Fruit fly (Drosophila melanogaster) whole organism, embryonic: ENCODE data around the gene CG43731.

Experiments used
- BEAF-32 ChIP-seq: fragments of 200-800 bp; sonication (Bioruptor generic); optimal IDR thresholded peaks from 3 replicates; lab custom pipeline; 2017; ENCODE audit warnings: missing biosample characterization, missing genetic modification characterization, mild to moderate bottlenecking, moderate library complexity, missing genetic modification reagents
- CG11723 ChIP-seq: fragments of 200-800 bp; sonication (Bioruptor generic); optimal IDR thresholded peaks from 2 replicates; lab custom pipeline; 2017; ENCODE audit warnings: missing biosample characterization, mild to moderate bottlenecking, missing genetic modification characterization
- CG12155 ChIP-seq: fragments of 200-800 bp; sonication (Bioruptor generic); optimal IDR thresholded peaks from 3 replicates; lab custom pipeline; 2016; ENCODE audit warnings: missing biosample characterization, missing genetic modification characterization
- CG13424 ChIP-seq: fragments of 200-800 bp; sonication (Bioruptor generic); optimal IDR thresholded peaks from 2 replicates; lab custom pipeline; 2019; ENCODE audit warnings: missing biosample characterization, mild to moderate bottlenecking, missing genetic modification characterization, moderate library complexity
- CG15011 ChIP-seq: fragments of 200-800 bp; sonication (Bioruptor generic); optimal IDR thresholded peaks from 3 replicates; lab custom pipeline; 2018; ENCODE audit warnings: missing biosample characterization, mild to moderate bottlenecking, missing genetic modification characterization
- CG16779 ChIP-seq: fragments of 200-800 bp; sonication (Bioruptor generic); IDR thresholded peaks from 2 replicates; pipeline ENCODE4 v1.3.6; 2022; ENCODE audit warnings: missing biosample characterization, missing genetic modification characterization
- CG16815 ChIP-seq: fragments of 200-800 bp; sonication (Bioruptor generic); optimal IDR thresholded peaks from 3 replicates; lab custom pipeline; 2017; ENCODE audit warnings: missing biosample characterization, mild to moderate bottlenecking, missing genetic modification characterization
- CG17186 ChIP-seq: fragments of 200-800 bp; sonication (Bioruptor generic); optimal IDR thresholded peaks from 3 replicates; lab custom pipeline; 2017; ENCODE audit warnings: missing biosample characterization, missing genetic modification reagents, missing genetic modification characterization
- CG17359 ChIP-seq: fragments of 200-800 bp; sonication (Bioruptor generic); optimal IDR thresholded peaks from 3 replicates; lab custom pipeline; 2018; ENCODE audit warnings: missing biosample characterization, mild to moderate bottlenecking, missing genetic modification characterization, moderate library complexity
- CG2875 ChIP-seq: fragments of 200-800 bp; sonication (Bioruptor generic); optimal IDR thresholded peaks from 2 replicates; lab custom pipeline; 2017; ENCODE audit warnings: missing biosample characterization, mild to moderate bottlenecking, missing genetic modification characterization, missing genetic modification reagents
- CG31441 ChIP-seq: fragments of 200-800 bp; sonication (Bioruptor generic); IDR thresholded peaks from 2 replicates; pipeline ENCODE4 v1.3.6; 2022; ENCODE audit warnings: missing biosample characterization, missing genetic modification characterization
- CG3281 ChIP-seq: fragments of 200-800 bp; sonication (Bioruptor generic); optimal IDR thresholded peaks from 3 replicates; lab custom pipeline; 2017; ENCODE audit warnings: missing biosample characterization, mild to moderate bottlenecking, missing genetic modification characterization
- CG7372 ChIP-seq: fragments of 200-800 bp; sonication (Bioruptor generic); IDR thresholded peaks from 2 replicates; pipeline ENCODE4 v1.3.6; 2022; ENCODE audit warnings: missing biosample characterization, missing genetic modification characterization
- CG7928 ChIP-seq: fragments of 200-800 bp; sonication (Bioruptor generic); optimal IDR thresholded peaks from 2 replicates; lab custom pipeline; 2017; ENCODE audit warnings: missing biosample characterization, mild to moderate bottlenecking, missing genetic modification characterization
- CG9215 ChIP-seq: fragments of 200-800 bp; sonication (Bioruptor generic); IDR thresholded peaks from 2 replicates; pipeline ENCODE4 v1.3.6; 2022; ENCODE audit warnings: missing biosample characterization, missing genetic modification characterization
- D ChIP-seq, 2 experiments: fragments of 200-800 bp in 1 of 2; fragments of >200 bp in 1 of 2; sonication (Bioruptor generic) in 1 of 2; optimal IDR thresholded peaks; 2 replicates in 1 of 2; 3 replicates in 1 of 2; lab custom pipeline; 2017; ENCODE audit warnings: mild to moderate bottlenecking in 1 of 2, missing biosample characterization in 1 of 2, missing genetic modification characterization in 1 of 2, missing genetic modification reagents in 1 of 2
- E2f1 ChIP-seq: fragments of 200-800 bp; sonication (Bioruptor generic); IDR thresholded peaks from 2 replicates; pipeline ENCODE4 v1.3.6; 2022; ENCODE audit warnings: missing biosample characterization, missing genetic modification characterization
- Elba2 ChIP-seq: fragments of 200-800 bp; sonication (Bioruptor generic); optimal IDR thresholded peaks from 3 replicates; lab custom pipeline; 2016; ENCODE audit warnings: missing biosample characterization, missing genetic modification characterization
- HmgD ChIP-seq: fragments of 200-800 bp; sonication (Bioruptor generic); optimal IDR thresholded peaks from 3 replicates; lab custom pipeline; 2016; ENCODE audit warnings: missing biosample characterization, missing genetic modification characterization
- Hmx ChIP-seq: fragments of 200-800 bp; sonication (Bioruptor generic); optimal IDR thresholded peaks from 2 replicates; lab custom pipeline; 2016; ENCODE audit warnings: missing biosample characterization, missing genetic modification characterization
- MTF-1 ChIP-seq: fragments of 200-800 bp; sonication (Bioruptor generic); optimal IDR thresholded peaks from 2 replicates; lab custom pipeline; 2018; ENCODE audit warnings: missing biosample characterization, mild to moderate bottlenecking, missing genetic modification characterization, borderline replicate concordance
- NC2α ChIP-seq: fragments of 200-800 bp; sonication (Bioruptor generic); optimal IDR thresholded peaks from 2 replicates; lab custom pipeline; 2016; ENCODE audit warnings: missing biosample characterization, missing genetic modification characterization
- Oli ChIP-seq: fragments of 200-800 bp; sonication (Bioruptor generic); optimal IDR thresholded peaks from 2 replicates; lab custom pipeline; 2018; ENCODE audit warnings: missing biosample characterization, mild to moderate bottlenecking, missing genetic modification characterization, moderate library complexity
- Rfx ChIP-seq: fragments of 200-800 bp; sonication (Bioruptor generic); IDR thresholded peaks from 2 replicates; pipeline ENCODE4 v1.3.6; 2022; ENCODE audit warnings: missing biosample characterization, missing genetic modification characterization
- Ssrp ChIP-seq: fragments of 200-800 bp; sonication (Bioruptor generic); optimal IDR thresholded peaks from 2 replicates; lab custom pipeline; 2018; ENCODE audit warnings: missing biosample characterization, mild to moderate bottlenecking, missing genetic modification characterization, moderate library complexity
- Tbp ChIP-seq: fragments of >200 bp; optimal IDR thresholded peaks from 2 replicates; lab custom pipeline; 2018; ENCODE audit warnings: missing biosample characterization, missing genetic modification characterization
- Vsx1 ChIP-seq: fragments of 200-800 bp; sonication (Bioruptor generic); optimal IDR thresholded peaks from 2 replicates; lab custom pipeline; 2017; ENCODE audit warnings: missing biosample characterization, mild to moderate bottlenecking, missing genetic modification characterization, missing genetic modification reagents
- ab ChIP-seq: fragments of 200-800 bp; sonication (Bioruptor generic); optimal IDR thresholded peaks from 2 replicates; lab custom pipeline; 2016; ENCODE audit warnings: missing biosample characterization, missing genetic modification characterization
- az2 ChIP-seq: fragments of 200-800 bp; sonication (Bioruptor generic); optimal IDR thresholded peaks from 3 replicates; lab custom pipeline; 2016; ENCODE audit warnings: missing biosample characterization, missing genetic modification characterization
- bowl ChIP-seq: fragments of 200-800 bp; sonication (Bioruptor generic); IDR thresholded peaks from 2 replicates; pipeline ENCODE4 v1.3.6; 2022; ENCODE audit warnings: missing biosample characterization, missing genetic modification characterization
- emc ChIP-seq: fragments of 200-800 bp; sonication (Bioruptor generic); optimal IDR thresholded peaks from 2 replicates; lab custom pipeline; 2016; ENCODE audit warnings: missing biosample characterization, missing genetic modification characterization
- gcm2 ChIP-seq: fragments of 200-800 bp; sonication (Bioruptor generic); optimal IDR thresholded peaks from 2 replicates; lab custom pipeline; 2016; ENCODE audit warnings: missing biosample characterization, missing genetic modification characterization
- gfzf ChIP-seq: fragments of 200-800 bp; sonication (Bioruptor generic); optimal IDR thresholded peaks from 2 replicates; lab custom pipeline; 2016; ENCODE audit warnings: missing biosample characterization, mild to moderate bottlenecking, missing genetic modification characterization, moderate library complexity
- grn ChIP-seq: fragments of 200-800 bp; sonication (Bioruptor generic); optimal IDR thresholded peaks from 3 replicates; lab custom pipeline; 2017; ENCODE audit warnings: missing biosample characterization, missing genetic modification characterization
- hkb ChIP-seq, 2 experiments: fragments of 200-800 bp in 1 of 2; fragments of >200 bp in 1 of 2; sonication (Bioruptor generic) in 1 of 2; IDR thresholded peaks in 1 of 2; optimal IDR thresholded peaks in 1 of 2; 2 replicates each; pipeline versions ENCODE4 v1.3.6 to Lab custom; 2017 to 2022; ENCODE audit warnings: missing biosample characterization in 1 of 2, missing genetic modification characterization in 1 of 2
- klu ChIP-seq: fragments of 200-800 bp; sonication (Bioruptor generic); IDR thresholded peaks from 2 replicates; pipeline ENCODE4 v1.3.6; 2022; ENCODE audit warnings: missing biosample characterization, missing genetic modification characterization
- lab ChIP-seq: fragments of 200-800 bp; sonication (Bioruptor generic); optimal IDR thresholded peaks from 3 replicates; lab custom pipeline; 2017; ENCODE audit warnings: missing biosample characterization, missing genetic modification characterization, mild to moderate bottlenecking, moderate library complexity, missing genetic modification reagents
- lbe ChIP-seq: fragments of 200-800 bp; sonication (Bioruptor generic); optimal IDR thresholded peaks from 2 replicates; lab custom pipeline; 2016; ENCODE audit warnings: missing biosample characterization, mild to moderate bottlenecking, missing genetic modification characterization
- maf-S ChIP-seq: fragments of 200-800 bp; sonication (Bioruptor generic); optimal IDR thresholded peaks from 2 replicates; lab custom pipeline; 2016; ENCODE audit warnings: missing biosample characterization, missing genetic modification characterization
- nerfin-2 ChIP-seq: fragments of 200-800 bp; sonication (Bioruptor generic); IDR thresholded peaks from 2 replicates; pipeline ENCODE4 v1.3.6; 2022; ENCODE audit warnings: missing biosample characterization, missing genetic modification characterization; ENCODE audit not compliant: partially characterized antibody
- ro ChIP-seq: fragments of 200-800 bp; sonication (Bioruptor generic); IDR thresholded peaks from 2 replicates; pipeline ENCODE4 v1.3.6; 2022; ENCODE audit warnings: missing biosample characterization, missing genetic modification characterization
- run ChIP-seq: fragments of 200-800 bp; sonication (Bioruptor generic); optimal IDR thresholded peaks from 3 replicates; lab custom pipeline; 2018; ENCODE audit warnings: missing biosample characterization, mild to moderate bottlenecking, missing genetic modification characterization
- salm ChIP-seq: fragments of 200-800 bp; sonication (Bioruptor generic); optimal IDR thresholded peaks from 2 replicates; lab custom pipeline; 2018; ENCODE audit warnings: missing biosample characterization, mild to moderate bottlenecking, missing genetic modification characterization
- schlank ChIP-seq: fragments of 200-800 bp; sonication (Bioruptor generic); optimal IDR thresholded peaks from 2 replicates; lab custom pipeline; 2018; ENCODE audit warnings: missing biosample characterization, mild to moderate bottlenecking, missing genetic modification characterization
- sd ChIP-seq: fragments of 200-800 bp; sonication (Bioruptor generic); optimal IDR thresholded peaks from 3 replicates; lab custom pipeline; 2018; ENCODE audit warnings: missing biosample characterization, mild to moderate bottlenecking, missing genetic modification characterization, moderate library complexity
- so ChIP-seq: fragments of 200-800 bp; sonication (Bioruptor generic); IDR thresholded peaks from 3 replicates; pipeline ENCODE4 v1.3.6; 2022; ENCODE audit warnings: missing biosample characterization, missing genetic modification characterization
- tll ChIP-seq, 2 experiments: fragments of 200-800 bp in 1 of 2; fragments of >200 bp in 1 of 2; sonication (Bioruptor generic) in 1 of 2; optimal IDR thresholded peaks; 2 replicates each; lab custom pipeline; 2017 to 2019; ENCODE audit warnings: missing biosample characterization in 2 of 2, missing genetic modification characterization in 2 of 2, mild to moderate bottlenecking in 1 of 2, moderate library complexity in 1 of 2
- trem ChIP-seq: fragments of 200-800 bp; optimal IDR thresholded peaks from 3 replicates; lab custom pipeline; 2019; ENCODE audit warnings: missing biosample characterization, mild to moderate bottlenecking, missing genetic modification characterization, moderate library complexity
- wek ChIP-seq: fragments of 200-800 bp; sonication (Bioruptor generic); optimal IDR thresholded peaks from 3 replicates; lab custom pipeline; 2018; ENCODE audit warnings: missing biosample characterization, mild to moderate bottlenecking, missing genetic modification characterization, moderate library complexity

Gene CG43731

DNA sequence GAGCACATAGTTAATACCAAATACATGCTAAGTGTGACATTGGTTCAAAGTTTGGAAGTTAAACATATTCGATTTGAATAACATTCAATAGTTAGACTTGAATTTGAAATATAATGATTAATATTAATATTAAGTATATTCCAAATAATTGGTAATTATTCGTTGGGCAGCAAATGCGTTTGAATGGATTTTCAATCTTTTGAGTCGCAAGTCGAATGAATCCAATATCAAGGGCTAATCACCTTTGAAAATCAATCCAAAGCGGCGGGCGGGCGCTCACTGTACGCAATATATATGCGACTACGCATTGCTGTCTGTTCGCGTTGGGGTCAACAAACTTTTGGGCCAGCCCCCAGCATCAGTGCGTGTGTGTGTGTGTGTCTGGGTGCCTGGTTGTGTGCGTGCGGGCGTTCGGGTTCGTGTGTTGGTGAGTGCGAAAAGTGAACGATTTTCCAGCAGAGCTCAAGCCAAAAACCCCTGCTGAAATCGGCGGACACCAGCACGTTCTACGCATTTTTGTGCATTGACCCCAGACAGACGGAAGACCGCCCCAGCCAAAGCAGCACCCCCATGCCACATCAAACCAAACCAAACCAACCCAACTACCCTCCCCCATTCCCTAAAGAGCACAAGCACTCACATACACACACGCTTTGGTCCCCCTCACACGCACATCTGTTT lies 36.7 kb downstream of the CG43731 start (continued):
- no peak for TF ChIP-seq trem (tag; lab: Kevin White, UChicago)
- no peak for TF ChIP-seq az2 (GFP tag; lab: Kevin White, UChicago)
- TF ChIP-seq wek (GFP tag; lab: Kevin White, UChicago), result no peak
- no peak for TF ChIP-seq E2f1 (GFP tag; lab: Robert Waterston, UW)
- TF ChIP-seq CG11723 (GFP tag; lab: Kevin White, UChicago), result no peak
- no peak for TF ChIP-seq D (optimal IDR thresholded peaks at IDR 0.05; lab: Kevin White, UChicago)
- TF ChIP-seq D (GFP tag; optimal IDR thresholded peaks at IDR 0.05; lab: Kevin White, UChicago), result no peak
- TF ChIP-seq ro (GFP tag; lab: Robert Waterston, UW), result no peak
- TF ChIP-seq HmgD (GFP tag; lab: Kevin White, UChicago), result no peak
- TF ChIP-seq CG17186 (GFP tag; lab: Kevin White, UChicago), result no peak
- no peak for TF ChIP-seq emc (GFP tag; lab: Kevin White, UChicago)
- TF ChIP-seq Oli (tag; lab: Kevin White, UChicago), result peak; percentile 30
- no peak for TF ChIP-seq Rfx (GFP tag; lab: Robert Waterston, UW)
- TF ChIP-seq Vsx1 (GFP tag; lab: Kevin White, UChicago), result peak; percentile 19
- no peak for TF ChIP-seq schlank (tag; lab: Kevin White, UChicago)
- TF ChIP-seq lbe, result no peak
- no peak for TF ChIP-seq CG12155 (GFP tag; lab: Kevin White, UChicago)
- TF ChIP-seq CG13424, result peak; percentile 41
- no peak for TF ChIP-seq CG2875
- TF ChIP-seq CG31441 (GFP tag; lab: Robert Waterston, UW), result peak; percentile 59
- TF ChIP-seq CG7372 (GFP tag; lab: Robert Waterston, UW), result no peak
- no peak for TF ChIP-seq tll (GFP tag; optimal IDR thresholded peaks at IDR 0.05; lab: Kevin White, UChicago)
- no peak for TF ChIP-seq CG9215
- no peak for TF ChIP-seq lab (GFP tag; lab: Kevin White, UChicago)
- TF ChIP-seq gcm2 (GFP tag; lab: Kevin White, UChicago), result no peak
- no peak for TF ChIP-seq maf-S (GFP tag; lab: Kevin White, UChicago)
- no peak for TF ChIP-seq MTF-1 (GFP tag; lab: Kevin White, UChicago)
- no peak for TF ChIP-seq klu (GFP tag; lab: Robert Waterston, UW)
- no peak for TF ChIP-seq BEAF-32 (GFP tag; lab: Kevin White, UChicago)
- TF ChIP-seq so (GFP tag; lab: Robert Waterston, UW), result 0 out of 3 replicates have a peak, but pooled peaks have one; percentile 27
- TF ChIP-seq CG16779 (GFP tag; lab: Robert Waterston, UW), result no peak
- TF ChIP-seq nerfin-2 (GFP tag; lab: Robert Waterston, UW), result no peak
- no peak for TF ChIP-seq Elba2 (GFP tag; lab: Kevin White, UChicago)
- no peak for TF ChIP-seq Tbp (GFP tag; lab: Kevin White, UChicago)
- TF ChIP-seq CG7928 (GFP tag; lab: Kevin White, UChicago), result no peak
- peak; percentile 24 for TF ChIP-seq CG17359 (tag; lab: Kevin White, UChicago)
- no peak for TF ChIP-seq grn
- no peak for TF ChIP-seq run (tag; lab: Kevin White, UChicago)
- no peak for TF ChIP-seq Hmx
- TF ChIP-seq hkb (optimal IDR thresholded peaks at IDR 0.05; lab: Kevin White, UChicago), result no peak
- no peak for TF ChIP-seq hkb (GFP tag; IDR thresholded peaks at IDR 0.05; lab: Robert Waterston, UW)
- TF ChIP-seq CG16815 (GFP tag; lab: Kevin White, UChicago), result no peak
- TF ChIP-seq Ssrp (tag; lab: Kevin White, UChicago), result peak; percentile 32
- no peak for TF ChIP-seq gfzf (GFP tag; lab: Kevin White, UChicago)
- no peak for TF ChIP-seq NC2α (GFP tag; lab: Kevin White, UChicago)
- no peak for TF ChIP-seq salm (tag; lab: Kevin White, UChicago)
- TF ChIP-seq ab, result no peak
- TF ChIP-seq CG15011, result no peak
- TF ChIP-seq CG3281, result peak; percentile 29
- no peak for TF ChIP-seq sd
- no peak for TF ChIP-seq bowl (GFP tag; lab: Robert Waterston, UW)
